Fruit fly (Drosophila melanogaster) whole organism, embryonic: ENCODE data around the gene CG15209.

Experiments used
- CG8089 ChIP-seq: fragments of 200-800 bp; sonication (Bioruptor generic); optimal IDR thresholded peaks from 3 replicates; lab custom pipeline; 2016; ENCODE audit warnings: missing biosample characterization, missing genetic modification characterization
- Hr3 ChIP-seq: fragments of 200-800 bp; sonication (Bioruptor generic); optimal IDR thresholded peaks from 3 replicates; lab custom pipeline; 2016; ENCODE audit warnings: missing biosample characterization, missing genetic modification characterization

- TF ChIP-seq Hr3 (GFP tag; lab: Kevin White, UChicago): no peak
- TF ChIP-seq CG8089 (GFP tag; lab: Kevin White, UChicago): no peak
Observed at dm6 chrX:10882786-10883185, 40.8 kb downstream of the CG15209 start.
